Worm (Caenorhabditis elegans): ENCODE results near the gene srx-51.

- no peak for TF ChIP-seq ama-1 (optimal IDR thresholded peaks at IDR 0.05)
- no peak for TF ChIP-seq madf-5 (GFP tag; IDR thresholded peaks at IDR 0.05)
- no peak for TF ChIP-seq rbr-2 (tag; optimal IDR thresholded peaks at IDR 0.05)
- TF ChIP-seq daf-12 (tag; optimal IDR thresholded peaks at IDR 0.05) = no peak
- no peak for TF ChIP-seq lin-15B (tag; optimal IDR thresholded peaks at IDR 0.05)
- no peak for TF ChIP-seq lin-38 (GFP tag; IDR thresholded peaks at IDR 0.05)
- TF ChIP-seq pha-4 (GFP tag; IDR thresholded peaks at IDR 0.05) = no peak
- TF ChIP-seq pha-4 (tag; optimal IDR thresholded peaks at IDR 0.05) = no peak
These were observed 41.7 kb downstream of the srx-51 start for ce11 chrV:15323417-15323816.

Measured in whole organism, L4 larva.